Fruit fly (Drosophila melanogaster): ENCODE results near the gene IntS12.

Gene IntS12

DNA sequence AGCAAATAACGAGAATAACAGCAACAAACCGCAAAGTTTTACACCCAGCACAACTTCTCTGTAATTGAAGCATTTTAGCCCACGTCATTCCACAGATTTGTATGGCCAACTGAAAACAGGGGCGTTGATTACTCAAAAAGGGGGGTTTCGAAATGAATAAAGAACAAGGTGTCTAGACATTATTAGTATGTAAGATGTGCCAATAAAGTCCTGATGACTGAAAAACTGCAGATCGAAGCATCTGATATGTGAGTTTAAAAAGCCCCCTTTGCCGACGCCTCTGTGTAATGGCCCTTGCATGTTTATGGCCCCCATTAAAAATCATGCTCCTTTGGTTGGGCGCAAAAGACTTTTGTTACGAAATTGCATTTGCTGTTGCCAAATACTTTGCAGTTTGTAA, 42.1 kb upstream of the IntS12 start (continued):
- TF ChIP-seq CG2120 (GFP tag; optimal IDR thresholded peaks at IDR 0.05), result peak; percentile 1
- TF ChIP-seq CG17568 (GFP tag; optimal IDR thresholded peaks at IDR 0.05), result no peak
- peak; percentile 26 for TF ChIP-seq CG17359 (tag; optimal IDR thresholded peaks at IDR 0.05)
- peak; percentile 26 for TF ChIP-seq dmrt11E (tag; optimal IDR thresholded peaks at IDR 0.05)
- no peak for TF ChIP-seq abd-A (tag; optimal IDR thresholded peaks at IDR 0.05)
- TF ChIP-seq nerfin-2 (GFP tag; IDR thresholded peaks at IDR 0.05; ENCODE audit: partially characterized antibody), result no peak
- peak; percentile 56 for TF ChIP-seq CG11504 (tag; optimal IDR thresholded peaks at IDR 0.05)
- no peak for TF ChIP-seq CG11723 (GFP tag; optimal IDR thresholded peaks at IDR 0.05)
- TF ChIP-seq HmgD (GFP tag; optimal IDR thresholded peaks at IDR 0.05), result no peak
- no peak for TF ChIP-seq CG3281 (GFP tag; optimal IDR thresholded peaks at IDR 0.05)
- TF ChIP-seq p53 (GFP tag; optimal IDR thresholded peaks at IDR 0.05), result no peak
- TF ChIP-seq Meics (GFP tag; optimal IDR thresholded peaks at IDR 0.05), result peak; percentile 24
- peak; percentile 7; the same call in 1 of the 2 replicates for TF ChIP-seq Nf-YA (GFP tag; IDR thresholded peaks at IDR 0.05)
- no peak for TF ChIP-seq CG8924 (tag; optimal IDR thresholded peaks at IDR 0.05)
- TF ChIP-seq Oaz (GFP tag; IDR thresholded peaks at IDR 0.05), result no peak
- no peak for TF ChIP-seq CG3065 (GFP tag; optimal IDR thresholded peaks at IDR 0.05)
- TF ChIP-seq fd96Cb (tag; optimal IDR thresholded peaks at IDR 0.05), result peak; percentile 25
- peak; percentile 25 for TF ChIP-seq CG10979 (tag; optimal IDR thresholded peaks at IDR 0.05)
- TF ChIP-seq tin (GFP tag; optimal IDR thresholded peaks at IDR 0.05), result peak; percentile 21
- no peak for TF ChIP-seq ab (GFP tag; optimal IDR thresholded peaks at IDR 0.05)
- no peak for TF ChIP-seq CG10147 (GFP tag; optimal IDR thresholded peaks at IDR 0.05)
- peak; percentile 22 for TF ChIP-seq CG8944 (GFP tag; optimal IDR thresholded peaks at IDR 0.05)
- TF ChIP-seq ac (GFP tag; optimal IDR thresholded peaks at IDR 0.05), result no peak
- TF ChIP-seq sr (GFP tag; IDR thresholded peaks at IDR 0.05), result no peak
- TF ChIP-seq CG10565 (GFP tag; optimal IDR thresholded peaks at IDR 0.05), result no peak
- 0 out of 2 replicates have a peak, but pooled peaks have one; percentile 36 for TF ChIP-seq Ptx1 (GFP tag; IDR thresholded peaks at IDR 0.05)
- no peak for TF ChIP-seq CG9437 (GFP tag; optimal IDR thresholded peaks at IDR 0.05)
- peak; percentile 11 for TF ChIP-seq nmo (GFP tag; optimal IDR thresholded peaks at IDR 0.05)
- TF ChIP-seq CkIIα-i1 (GFP tag; IDR thresholded peaks at IDR 0.05), result no peak
- no peak for TF ChIP-seq CG6654 (GFP tag; optimal IDR thresholded peaks at IDR 0.05)
- TF ChIP-seq tap (tag; optimal IDR thresholded peaks at IDR 0.05), result no peak
- no peak for TF ChIP-seq Deaf1 (tag; optimal IDR thresholded peaks at IDR 0.05)
- no peak for TF ChIP-seq CG7745 (tag; optimal IDR thresholded peaks at IDR 0.05)
- no peak for TF ChIP-seq btn (GFP tag; optimal IDR thresholded peaks at IDR 0.05)
- TF ChIP-seq Sox100B (GFP tag; optimal IDR thresholded peaks at IDR 0.05), result peak; percentile 8
- peak; percentile 64 for TF ChIP-seq gem (tag; optimal IDR thresholded peaks at IDR 0.05)
- no peak for TF ChIP-seq tx (GFP tag; optimal IDR thresholded peaks at IDR 0.05)
- no peak for TF ChIP-seq fd3F (GFP tag; optimal IDR thresholded peaks at IDR 0.05)

DNA sequence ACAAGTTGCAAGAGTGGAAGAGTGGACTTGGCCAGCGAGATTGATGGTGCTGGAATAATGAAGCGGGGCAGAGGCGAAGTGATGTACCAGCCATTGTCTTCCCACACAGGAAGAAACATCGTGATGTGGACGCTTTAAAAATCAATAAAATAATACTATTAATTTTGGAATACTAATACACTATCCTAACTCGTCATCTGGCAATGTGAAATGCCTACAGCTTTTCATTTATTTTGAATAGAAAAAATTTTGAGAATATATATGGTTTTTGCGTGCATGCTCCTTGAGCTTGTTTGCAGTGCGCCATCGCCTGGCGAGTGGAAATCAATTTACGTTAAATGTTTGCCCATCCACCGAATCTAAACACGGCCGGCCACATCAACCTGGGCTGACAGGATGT, 31.3 kb upstream of the IntS12 start:
- TF ChIP-seq Ada2b (GFP tag; IDR thresholded peaks at IDR 0.05) (no peak), CG9797 (GFP tag; optimal IDR thresholded peaks at IDR 0.05) (no peak), gro (GFP tag; optimal IDR thresholded peaks at IDR 0.05) (no peak), sc (optimal IDR thresholded peaks at IDR 0.05) (no peak), sc (GFP tag; optimal IDR thresholded peaks at IDR 0.05) (no peak), Sry-β (GFP tag; optimal IDR thresholded peaks at IDR 0.05) (no peak), Drgx (GFP tag; IDR thresholded peaks at IDR 0.05) (peak; percentile 15; the same call in 1 of the 2 replicates), tx (GFP tag; optimal IDR thresholded peaks at IDR 0.05) (no peak), bsh (GFP tag; optimal IDR thresholded peaks at IDR 0.05) (peak in 1 of 2 experiments; percentile 37), CG2120 (GFP tag; optimal IDR thresholded peaks at IDR 0.05) (no peak), CG7271 (tag; optimal IDR thresholded peaks at IDR 0.05) (no peak), Hsf (GFP tag; optimal IDR thresholded peaks at IDR 0.05) (no peak)

Data from whole organism, embryonic.